Fruit fly (Drosophila melanogaster) whole organism, embryonic: ENCODE results near the gene APC4.

Experiments used
- C15 ChIP-seq: fragments of 200-800 bp; sonication (Bioruptor generic); IDR thresholded peaks from 3 replicates; pipeline ENCODE4 v1.3.6; 2022; ENCODE audit warnings: missing biosample characterization, missing genetic modification characterization
- CG10147 ChIP-seq: fragments of 200-800 bp; sonication (Bioruptor generic); optimal IDR thresholded peaks from 2 replicates; lab custom pipeline; 2019; ENCODE audit warnings: missing biosample characterization, mild to moderate bottlenecking, missing genetic modification characterization, moderate library complexity
- CG10267 ChIP-seq: fragments of 200-800 bp; sonication (Bioruptor generic); optimal IDR thresholded peaks from 2 replicates; lab custom pipeline; 2018; ENCODE audit warnings: missing biosample characterization, mild to moderate bottlenecking, missing genetic modification characterization, moderate library complexity
- CG10543 ChIP-seq: fragments of 200-800 bp; sonication (Bioruptor generic); optimal IDR thresholded peaks from 3 replicates; lab custom pipeline; 2017; ENCODE audit warnings: missing biosample characterization, mild to moderate bottlenecking, missing genetic modification characterization, moderate library complexity
- CG11398 ChIP-seq: fragments of 200-800 bp; sonication (Bioruptor generic); optimal IDR thresholded peaks from 2 replicates; lab custom pipeline; 2016; ENCODE audit warnings: missing biosample characterization, missing genetic modification characterization
- CG1233 ChIP-seq: fragments of 200-800 bp; sonication (Bioruptor generic); optimal IDR thresholded peaks from 4 replicates; lab custom pipeline; 2018; ENCODE audit warnings: missing biosample characterization, mild to moderate bottlenecking, missing genetic modification characterization
- CG14710 ChIP-seq: fragments of 200-800 bp; sonication (Bioruptor generic); optimal IDR thresholded peaks from 3 replicates; lab custom pipeline; 2019; ENCODE audit warnings: missing biosample characterization, mild to moderate bottlenecking, missing genetic modification characterization, moderate library complexity
- CG1832 ChIP-seq: fragments of 200-800 bp; sonication (Bioruptor generic); optimal IDR thresholded peaks from 2 replicates; lab custom pipeline; 2017; ENCODE audit warnings: missing biosample characterization, mild to moderate bottlenecking, missing genetic modification characterization, inconsistent platforms
- CG18764 ChIP-seq: fragments of 200-800 bp; sonication (Bioruptor generic); optimal IDR thresholded peaks from 3 replicates; lab custom pipeline; 2016; ENCODE audit warnings: missing biosample characterization, missing genetic modification characterization
- CG31224 ChIP-seq: fragments of 200-800 bp; sonication (Bioruptor generic); IDR thresholded peaks from 2 replicates; pipeline ENCODE4 v1.3.6; 2022; ENCODE audit warnings: missing biosample characterization, missing genetic modification characterization
- CG3163 ChIP-seq: fragments of 200-800 bp; sonication (Bioruptor generic); optimal IDR thresholded peaks from 3 replicates; lab custom pipeline; 2016; ENCODE audit warnings: missing biosample characterization, missing genetic modification characterization
- CG32532 ChIP-seq: fragments of 200-800 bp; sonication (Bioruptor generic); IDR thresholded peaks from 2 replicates; pipeline ENCODE4 v1.3.6; 2022; ENCODE audit warnings: missing biosample characterization, missing genetic modification characterization
- CG33213 ChIP-seq: fragments of 200-800 bp; sonication (Bioruptor generic); optimal IDR thresholded peaks from 3 replicates; lab custom pipeline; 2016; ENCODE audit warnings: missing biosample characterization, missing genetic modification characterization
- CG3407 ChIP-seq: fragments of 200-800 bp; sonication (Bioruptor generic); optimal IDR thresholded peaks from 2 replicates; lab custom pipeline; 2018; ENCODE audit warnings: missing biosample characterization, mild to moderate bottlenecking, missing genetic modification characterization
- CG3847 ChIP-seq: fragments of 200-800 bp; sonication (Bioruptor generic); IDR thresholded peaks from 2 replicates; pipeline ENCODE4 v1.3.6; 2022; ENCODE audit warnings: missing biosample characterization, missing genetic modification characterization
- CG42726 ChIP-seq: fragments of 200-800 bp; sonication (Bioruptor generic); IDR thresholded peaks from 2 replicates; pipeline ENCODE4 v1.3.6; 2022; ENCODE audit warnings: missing biosample characterization, missing genetic modification characterization; ENCODE audit not compliant: partially characterized antibody
- CG6254 ChIP-seq: fragments of 200-800 bp; sonication (Bioruptor generic); optimal IDR thresholded peaks from 3 replicates; lab custom pipeline; 2017; ENCODE audit warnings: mild to moderate bottlenecking, missing biosample characterization, missing genetic modification reagents, missing genetic modification characterization
- CG6765 ChIP-seq: fragments of 200-800 bp; sonication (Bioruptor generic); optimal IDR thresholded peaks from 3 replicates; lab custom pipeline; 2017; ENCODE audit warnings: missing biosample characterization, mild to moderate bottlenecking, missing genetic modification characterization
- CG9797 ChIP-seq: fragments of 200-800 bp; sonication (Bioruptor generic); optimal IDR thresholded peaks from 3 replicates; lab custom pipeline; 2018; ENCODE audit warnings: missing biosample characterization, mild to moderate bottlenecking, missing genetic modification characterization
- CoRest ChIP-seq: fragments of 200-800 bp; sonication (Bioruptor generic); optimal IDR thresholded peaks from 3 replicates; lab custom pipeline; 2018; ENCODE audit warnings: missing biosample characterization, mild to moderate bottlenecking, missing genetic modification characterization, moderate library complexity
- Deaf1 ChIP-seq: fragments of 200-800 bp; optimal IDR thresholded peaks from 3 replicates; lab custom pipeline; 2019; ENCODE audit warnings: missing biosample characterization, mild to moderate bottlenecking, missing genetic modification characterization, moderate library complexity
- Eip74EF ChIP-seq, 2 experiments: fragments of 200-800 bp in 1 of 2; fragments of >200 bp in 1 of 2; sonication (Bioruptor generic) in 1 of 2; optimal IDR thresholded peaks; 2 replicates each; lab custom pipeline; 2017 to 2019; ENCODE audit warnings: missing biosample characterization in 2 of 2, missing genetic modification characterization in 2 of 2, mild to moderate bottlenecking in 1 of 2, moderate library complexity in 1 of 2
- Fer2 ChIP-seq: fragments of 200-800 bp; sonication (Bioruptor generic); optimal IDR thresholded peaks from 2 replicates; lab custom pipeline; 2018; ENCODE audit warnings: missing biosample characterization, mild to moderate bottlenecking, missing genetic modification characterization, moderate library complexity
- HLH54F ChIP-seq: fragments of 200-800 bp; sonication (Bioruptor generic); optimal IDR thresholded peaks from 3 replicates; lab custom pipeline; 2016; ENCODE audit warnings: missing biosample characterization, missing genetic modification characterization
- HmgD ChIP-seq: fragments of 200-800 bp; sonication (Bioruptor generic); optimal IDR thresholded peaks from 3 replicates; lab custom pipeline; 2016; ENCODE audit warnings: missing biosample characterization, missing genetic modification characterization
- MESR4 ChIP-seq: fragments of 200-800 bp; sonication (Bioruptor generic); optimal IDR thresholded peaks from 2 replicates; lab custom pipeline; 2018; ENCODE audit warnings: missing biosample characterization, mild to moderate bottlenecking, missing genetic modification characterization, moderate library complexity
- NC2α ChIP-seq: fragments of 200-800 bp; sonication (Bioruptor generic); optimal IDR thresholded peaks from 2 replicates; lab custom pipeline; 2016; ENCODE audit warnings: missing biosample characterization, missing genetic modification characterization
- Oaz ChIP-seq: fragments of 200-800 bp; sonication (Bioruptor generic); IDR thresholded peaks from 2 replicates; pipeline ENCODE4 v1.3.6; 2022; ENCODE audit warnings: missing biosample characterization, missing genetic modification characterization
- Scr ChIP-seq: fragments of 200-800 bp; sonication (Bioruptor generic); IDR thresholded peaks from 2 replicates; pipeline ENCODE4 v1.3.6; 2022; ENCODE audit warnings: missing biosample characterization, missing genetic modification characterization; ENCODE audit not compliant: partially characterized antibody
- Taf1 ChIP-seq: fragments of 200-800 bp; sonication (Bioruptor generic); IDR thresholded peaks from 2 replicates; pipeline ENCODE4 v1.3.6; 2022; ENCODE audit warnings: missing biosample characterization, missing genetic modification characterization
- Xbp1 ChIP-seq: fragments of 200-800 bp; sonication (Bioruptor generic); optimal IDR thresholded peaks from 3 replicates; lab custom pipeline; 2016; ENCODE audit warnings: missing biosample characterization, mild to moderate bottlenecking, missing genetic modification characterization
- btn ChIP-seq: fragments of 200-800 bp; sonication (Bioruptor generic); optimal IDR thresholded peaks from 2 replicates; lab custom pipeline; 2016; ENCODE audit warnings: missing biosample characterization, missing genetic modification characterization
- disco-r ChIP-seq: fragments of 200-800 bp; sonication (Bioruptor generic); optimal IDR thresholded peaks from 2 replicates; lab custom pipeline; 2016; ENCODE audit warnings: missing biosample characterization, missing genetic modification characterization
- dmrt11E ChIP-seq: fragments of 200-800 bp; sonication (Bioruptor generic); optimal IDR thresholded peaks from 3 replicates; lab custom pipeline; 2018; ENCODE audit warnings: missing biosample characterization, mild to moderate bottlenecking, missing genetic modification characterization, moderate library complexity
- emc ChIP-seq: fragments of 200-800 bp; sonication (Bioruptor generic); optimal IDR thresholded peaks from 2 replicates; lab custom pipeline; 2016; ENCODE audit warnings: missing biosample characterization, missing genetic modification characterization
- fd64A ChIP-seq: fragments of 200-800 bp; sonication (Bioruptor generic); optimal IDR thresholded peaks from 3 replicates; lab custom pipeline; 2018; ENCODE audit warnings: missing biosample characterization, mild to moderate bottlenecking, missing genetic modification characterization
- gce ChIP-seq: fragments of 200-800 bp; sonication (Bioruptor generic); IDR thresholded peaks from 3 replicates; pipeline ENCODE4 v1.3.6; 2022; ENCODE audit warnings: missing biosample characterization, missing genetic modification characterization
- grn ChIP-seq: fragments of 200-800 bp; sonication (Bioruptor generic); optimal IDR thresholded peaks from 3 replicates; lab custom pipeline; 2017; ENCODE audit warnings: missing biosample characterization, missing genetic modification characterization
- gsb ChIP-seq: fragments of 200-800 bp; sonication (Bioruptor generic); IDR thresholded peaks from 2 replicates; pipeline ENCODE4 v1.3.6; 2022; ENCODE audit warnings: missing biosample characterization, missing genetic modification characterization
- h ChIP-seq: fragments of >200 bp; optimal IDR thresholded peaks from 2 replicates; lab custom pipeline; 2017
- ham ChIP-seq: fragments of 200-800 bp; sonication (Bioruptor generic); IDR thresholded peaks from 2 replicates; pipeline ENCODE4 v1.3.6; 2022; ENCODE audit warnings: missing biosample characterization, missing genetic modification characterization
- her ChIP-seq: fragments of 200-800 bp; sonication (Bioruptor generic); optimal IDR thresholded peaks from 2 replicates; lab custom pipeline; 2016; ENCODE audit warnings: missing biosample characterization, missing genetic modification characterization
- jigr1 ChIP-seq: fragments of 200-800 bp; sonication (Bioruptor generic); IDR thresholded peaks from 3 replicates; pipeline ENCODE4 v1.3.6; 2022; ENCODE audit warnings: missing biosample characterization, missing genetic modification characterization
- p53 ChIP-seq: fragments of 200-800 bp; sonication (Bioruptor generic); optimal IDR thresholded peaks from 2 replicates; lab custom pipeline; 2016; ENCODE audit warnings: missing biosample characterization, missing genetic modification characterization
- pfk ChIP-seq: fragments of 200-800 bp; sonication (Bioruptor generic); optimal IDR thresholded peaks from 2 replicates; lab custom pipeline; 2018; ENCODE audit warnings: missing biosample characterization, mild to moderate bottlenecking, missing genetic modification characterization, moderate library complexity
- sens ChIP-seq: fragments of 200-800 bp; sonication (Bioruptor generic); peaks from one replicate; lab custom pipeline; 2016; ENCODE audit warnings: missing biosample characterization, missing genetic modification characterization
- sima ChIP-seq: fragments of 200-800 bp; sonication (Bioruptor generic); optimal IDR thresholded peaks from 2 replicates; lab custom pipeline; 2016; ENCODE audit warnings: missing biosample characterization, missing genetic modification characterization
- stwl ChIP-seq: fragments of 200-800 bp; sonication (Bioruptor generic); optimal IDR thresholded peaks from 3 replicates; lab custom pipeline; 2018; ENCODE audit warnings: missing biosample characterization, mild to moderate bottlenecking, missing genetic modification characterization, moderate library complexity
- tap ChIP-seq: fragments of 200-800 bp; optimal IDR thresholded peaks from 3 replicates; lab custom pipeline; 2019; ENCODE audit warnings: missing biosample characterization, mild to moderate bottlenecking, missing genetic modification characterization, moderate library complexity
- usp ChIP-seq: fragments of >200 bp; optimal IDR thresholded peaks from 2 replicates; lab custom pipeline; 2017; ENCODE audit warnings: missing biosample characterization, missing genetic modification characterization
- wdn ChIP-seq: fragments of 200-800 bp; sonication (Bioruptor generic); IDR thresholded peaks from 2 replicates; pipeline ENCODE4 v1.3.6; 2022; ENCODE audit warnings: missing biosample characterization, missing genetic modification characterization
- zen ChIP-seq: fragments of 200-800 bp; sonication (Bioruptor generic); optimal IDR thresholded peaks from 3 replicates; lab custom pipeline; 2018; ENCODE audit warnings: missing biosample characterization, mild to moderate bottlenecking, missing genetic modification characterization, moderate library complexity
- zf30C ChIP-seq: fragments of 200-800 bp; sonication (Bioruptor generic); optimal IDR thresholded peaks from 3 replicates; lab custom pipeline; 2018; ENCODE audit warnings: missing biosample characterization, mild to moderate bottlenecking, missing genetic modification characterization

Gene APC4

DNA sequence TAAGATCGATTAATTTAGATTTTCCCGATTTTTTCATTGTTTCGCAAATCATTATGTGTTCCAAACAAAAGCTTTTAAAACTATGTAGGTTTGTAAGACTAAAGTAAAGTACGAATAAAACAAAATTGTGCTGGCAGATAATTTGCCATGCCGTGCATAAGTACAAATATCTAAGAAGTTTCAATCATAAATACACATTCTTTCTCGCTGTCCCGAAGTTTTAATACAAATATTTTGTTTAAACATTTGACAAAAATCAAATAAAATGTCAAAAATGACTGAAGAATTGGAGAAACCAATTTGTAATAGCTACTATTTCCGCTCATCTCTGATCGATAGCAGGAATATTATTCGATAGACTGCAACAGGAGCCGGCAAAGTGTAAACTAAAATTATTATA, at the start of gene APC4 (continued):
- no peak for TF ChIP-seq grn
- TF ChIP-seq CG31224: no peak
- no peak for TF ChIP-seq wdn
- no peak for TF ChIP-seq CG3407 (GFP tag; lab: Kevin White, UChicago)
- TF ChIP-seq Xbp1: peak; percentile 30
- TF ChIP-seq disco-r: no peak
- TF ChIP-seq CG9797: no peak
- TF ChIP-seq h (lab: Kevin White, UChicago): no peak
- peak; percentile 89 for TF ChIP-seq sens (GFP tag; lab: Kevin White, UChicago)
- no peak for TF ChIP-seq Fer2 (tag; lab: Kevin White, UChicago)
- TF ChIP-seq gce (GFP tag; lab: Robert Waterston, UW): no peak
- no peak for TF ChIP-seq CG3847 (GFP tag; lab: Robert Waterston, UW)
- no peak for TF ChIP-seq Oaz (GFP tag; lab: Robert Waterston, UW)
- TF ChIP-seq CG10147 (GFP tag; lab: Kevin White, UChicago): no peak
- peak; percentile 33 for TF ChIP-seq CG10267 (tag; lab: Kevin White, UChicago)
- TF ChIP-seq p53: no peak
- no peak for TF ChIP-seq stwl (tag; lab: Kevin White, UChicago)
- 0 out of 2 replicates have a peak, but pooled peaks have one; percentile 12 for TF ChIP-seq Scr (GFP tag; lab: Robert Waterston, UW)
- no peak for TF ChIP-seq HLH54F (GFP tag; lab: Kevin White, UChicago)
- TF ChIP-seq fd64A (GFP tag; lab: Kevin White, UChicago): no peak
- no peak for TF ChIP-seq CG6254 (GFP tag; lab: Kevin White, UChicago)
- TF ChIP-seq CG6765 (GFP tag; lab: Kevin White, UChicago): no peak
- no peak for TF ChIP-seq Deaf1 (tag; lab: Kevin White, UChicago)
- no peak for TF ChIP-seq CG18764 (GFP tag; lab: Kevin White, UChicago)
- peak; percentile 13 for TF ChIP-seq zen
- TF ChIP-seq tap (tag; lab: Kevin White, UChicago): no peak
- no peak for TF ChIP-seq CG11398 (GFP tag; lab: Kevin White, UChicago)
- TF ChIP-seq CoRest (tag; lab: Kevin White, UChicago): peak; percentile 66
- peak; percentile 14 for TF ChIP-seq CG1233 (GFP tag; lab: Kevin White, UChicago)
- TF ChIP-seq her: no peak
- no peak for TF ChIP-seq CG3163 (GFP tag; lab: Kevin White, UChicago)
- TF ChIP-seq jigr1 (GFP tag; lab: Robert Waterston, UW): no peak
- no peak for TF ChIP-seq CG42726 (GFP tag; lab: Robert Waterston, UW)
- no peak for TF ChIP-seq CG32532 (GFP tag; lab: Robert Waterston, UW)
- TF ChIP-seq CG14710: peak; percentile 52
- peak; percentile 26 for TF ChIP-seq CG10543 (GFP tag; lab: Kevin White, UChicago)
- TF ChIP-seq gsb (GFP tag; lab: Robert Waterston, UW): no peak
- TF ChIP-seq Taf1 (GFP tag; lab: Robert Waterston, UW): no peak
- TF ChIP-seq CG33213: no peak
- TF ChIP-seq MESR4: no peak
- no peak for TF ChIP-seq btn (GFP tag; lab: Kevin White, UChicago)
- no peak for TF ChIP-seq ham (GFP tag; lab: Robert Waterston, UW)
- TF ChIP-seq emc (GFP tag; lab: Kevin White, UChicago): no peak
- no peak for TF ChIP-seq sima
- no peak for TF ChIP-seq HmgD (GFP tag; lab: Kevin White, UChicago)
- TF ChIP-seq CG1832 (GFP tag; lab: Kevin White, UChicago): no peak
- TF ChIP-seq pfk (GFP tag; lab: Kevin White, UChicago): no peak
- no peak for TF ChIP-seq Eip74EF (GFP tag; optimal IDR thresholded peaks at IDR 0.05; lab: Kevin White, UChicago)
- TF ChIP-seq C15 (GFP tag; lab: Robert Waterston, UW): no peak
- TF ChIP-seq dmrt11E (tag; lab: Kevin White, UChicago): peak; percentile 25
- no peak for TF ChIP-seq NC2α (GFP tag; lab: Kevin White, UChicago)
- TF ChIP-seq usp (GFP tag; lab: Kevin White, UChicago): no peak
- TF ChIP-seq zf30C (GFP tag; lab: Kevin White, UChicago): no peak
